Fruit fly (Drosophila melanogaster): ENCODE measurements around the gene Nek2.
A peak's percentile ranks its signal among the peaks of the same experiment; 100 is the strongest.

Nek2 gene

DNA sequence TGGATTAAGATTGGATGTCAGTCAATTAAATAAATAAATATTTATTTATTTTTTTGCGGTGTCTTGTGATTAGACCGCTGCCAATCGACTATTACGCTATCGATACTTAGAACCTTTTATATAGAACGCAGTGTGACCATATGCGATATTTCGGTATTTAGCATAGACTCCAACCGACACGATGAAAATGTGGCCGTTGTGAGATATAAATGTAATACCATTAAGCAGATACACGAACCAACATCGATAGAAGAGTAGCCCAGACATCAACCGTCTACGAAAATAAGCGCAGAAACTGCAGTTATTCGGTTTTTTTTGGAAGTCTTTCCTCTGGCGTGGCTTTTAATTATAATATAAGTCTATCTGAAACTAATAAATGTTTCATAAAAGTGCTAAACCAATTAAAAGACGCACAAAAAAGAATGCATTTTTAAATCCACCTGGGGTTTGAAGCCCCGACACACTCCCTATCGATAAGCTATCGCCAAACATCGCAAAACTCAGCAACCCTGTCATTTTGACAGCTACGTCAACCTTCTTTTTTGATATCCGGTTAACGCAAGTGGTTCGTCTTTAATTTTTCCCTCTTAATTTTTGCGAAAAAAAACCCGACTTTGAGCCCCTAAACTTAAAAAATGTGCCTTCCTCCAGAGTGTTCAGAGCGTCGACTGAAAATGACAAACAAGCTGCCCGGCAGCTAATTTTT, 41.9 kb upstream of the Nek2 start, which contains the start of the genes Dhdds and RpS14a (continued):
- TF ChIP-seq nau (GFP tag; optimal IDR thresholded peaks at IDR 0.05): peak; percentile 75
- TF ChIP-seq CG18262 (tag; optimal IDR thresholded peaks at IDR 0.05): peak; percentile 54
- no peak for TF ChIP-seq CG7372 (GFP tag; IDR thresholded peaks at IDR 0.05)
- TF ChIP-seq mld (GFP tag; IDR thresholded peaks at IDR 0.05; ENCODE audit: partially characterized antibody): no peak
- no peak for TF ChIP-seq abd-A (tag; optimal IDR thresholded peaks at IDR 0.05)
- peak; percentile 43 to 54 for TF ChIP-seq Hr51 (GFP tag; optimal IDR thresholded peaks at IDR 0.05)
- TF ChIP-seq knrl (GFP tag; IDR thresholded peaks at IDR 0.05; ENCODE audit: partially characterized antibody): peak; percentile 89
- TF ChIP-seq CG9437 (GFP tag; optimal IDR thresholded peaks at IDR 0.05): peak; percentile 71
- TF ChIP-seq Sin3A (optimal IDR thresholded peaks at IDR 0.05): peak; percentile 100
- TF ChIP-seq CG12299 (tag; optimal IDR thresholded peaks at IDR 0.05): no peak
- TF ChIP-seq CG14014 (GFP tag; IDR thresholded peaks at IDR 0.05): peak; percentile 10; the same call in 1 of the 2 replicates
- no peak for TF ChIP-seq CG7357 (GFP tag; IDR thresholded peaks at IDR 0.05)
- peak; percentile 63 for TF ChIP-seq CG33557 (GFP tag; optimal IDR thresholded peaks at IDR 0.05)
- TF ChIP-seq CG2129 (GFP tag; IDR thresholded peaks at IDR 0.05; ENCODE audit: partially characterized antibody): peak; percentile 47; the same call in 1 of the 2 replicates
- TF ChIP-seq Hey (tag; optimal IDR thresholded peaks at IDR 0.05): no peak
- no peak for TF ChIP-seq CG8944 (GFP tag; optimal IDR thresholded peaks at IDR 0.05)
- TF ChIP-seq sens (GFP tag): peak; percentile 89
- peak; percentile 25 for TF ChIP-seq Elba2 (GFP tag; optimal IDR thresholded peaks at IDR 0.05)
- TF ChIP-seq CG2889 (GFP tag; IDR thresholded peaks at IDR 0.05): no peak
- TF ChIP-seq CG12942 (GFP tag; optimal IDR thresholded peaks at IDR 0.05): no peak
- peak; percentile 33 for TF ChIP-seq kah (GFP tag; optimal IDR thresholded peaks at IDR 0.05)
- peak; percentile 17 for TF ChIP-seq wek (GFP tag; optimal IDR thresholded peaks at IDR 0.05)
- no peak for TF ChIP-seq Antp (GFP tag; optimal IDR thresholded peaks at IDR 0.05)
- no peak for TF ChIP-seq dan (GFP tag; IDR thresholded peaks at IDR 0.05)
- no peak for TF ChIP-seq Hand (GFP tag; optimal IDR thresholded peaks at IDR 0.05)
- peak; percentile 47 for TF ChIP-seq CG3847 (GFP tag; IDR thresholded peaks at IDR 0.05)
- peak; percentile 26 for TF ChIP-seq CG2202 (tag; optimal IDR thresholded peaks at IDR 0.05)
- TF ChIP-seq NfI (GFP tag; optimal IDR thresholded peaks at IDR 0.05): peak; percentile 75
- TF ChIP-seq CG31441 (GFP tag; IDR thresholded peaks at IDR 0.05): peak; percentile 69; the same call in 1 of the 2 replicates
- TF ChIP-seq Fer1 (GFP tag; optimal IDR thresholded peaks at IDR 0.05): peak; percentile 67
- peak; percentile 86 for TF ChIP-seq CG12659 (GFP tag; optimal IDR thresholded peaks at IDR 0.05)
- TF ChIP-seq HLH54F (GFP tag; optimal IDR thresholded peaks at IDR 0.05): peak; percentile 51
- TF ChIP-seq sob (GFP tag; IDR thresholded peaks at IDR 0.05): no peak
- no peak for TF ChIP-seq lov (optimal IDR thresholded peaks at IDR 0.05)
- TF ChIP-seq lov (GFP tag; IDR thresholded peaks at IDR 0.05): 0 out of 3 replicates have a peak, but pooled peaks have one; percentile 29
- TF ChIP-seq Ada2b (GFP tag; IDR thresholded peaks at IDR 0.05): no peak
- TF ChIP-seq usp (GFP tag; optimal IDR thresholded peaks at IDR 0.05): no peak
- peak; percentile 15 for TF ChIP-seq en (GFP tag; optimal IDR thresholded peaks at IDR 0.05)
- no peak for TF ChIP-seq crol (GFP tag; IDR thresholded peaks at IDR 0.05)
- peak; percentile 47 for TF ChIP-seq CoRest (tag; optimal IDR thresholded peaks at IDR 0.05)
- no peak for TF ChIP-seq croc (GFP tag; conservative IDR thresholded peaks at IDR 0.05)
- no peak for TF ChIP-seq Sox102F (GFP tag; optimal IDR thresholded peaks at IDR 0.05)
- 0 out of 3 replicates have a peak, but pooled peaks have one; percentile 54 for TF ChIP-seq H15 (GFP tag; IDR thresholded peaks at IDR 0.05)
- TF ChIP-seq stc (GFP tag; IDR thresholded peaks at IDR 0.05): no peak
- TF ChIP-seq klu (GFP tag; IDR thresholded peaks at IDR 0.05): no peak; the same call in 1 of the 2 replicates
- no peak; the same call in 1 of the 2 replicates for TF ChIP-seq chm (GFP tag; IDR thresholded peaks at IDR 0.05)
- TF ChIP-seq CG4617 (GFP tag; optimal IDR thresholded peaks at IDR 0.05; ENCODE audit: borderline replicate concordance): peak; percentile 6
- TF ChIP-seq YL-1 (GFP tag; optimal IDR thresholded peaks at IDR 0.05): peak; percentile 63
- peak; percentile 65; the same call in 1 of the 2 replicates for TF ChIP-seq hbn (GFP tag; IDR thresholded peaks at IDR 0.05; ENCODE audit: partially characterized antibody)
- TF ChIP-seq MESR4 (GFP tag; optimal IDR thresholded peaks at IDR 0.05): peak; percentile 86

Measured in whole organism, embryonic.